Fruit fly (Drosophila melanogaster) whole organism, embryonic: ENCODE results near the gene RhoGAP5A.

Experiments
- ATbp ChIP-seq: fragments of 200-800 bp; sonication (Bioruptor generic); optimal IDR thresholded peaks from 2 replicates; lab custom pipeline; 2017; ENCODE audit warnings: missing biosample characterization, mild to moderate bottlenecking, missing genetic modification characterization, missing genetic modification reagents
- Abd-B ChIP-seq: fragments of 200-800 bp; sonication (Bioruptor generic); optimal IDR thresholded peaks from 2 replicates; lab custom pipeline; 2018; ENCODE audit warnings: missing biosample characterization, mild to moderate bottlenecking, missing genetic modification characterization, moderate library complexity
- CG10267 ChIP-seq: fragments of 200-800 bp; sonication (Bioruptor generic); optimal IDR thresholded peaks from 2 replicates; lab custom pipeline; 2018; ENCODE audit warnings: missing biosample characterization, mild to moderate bottlenecking, missing genetic modification characterization, moderate library complexity
- CG10431 ChIP-seq: fragments of 200-800 bp; sonication (Bioruptor generic); optimal IDR thresholded peaks from 3 replicates; lab custom pipeline; 2018; ENCODE audit warnings: missing biosample characterization, mild to moderate bottlenecking, missing genetic modification characterization
- CG10979 ChIP-seq: fragments of 200-800 bp; sonication (Bioruptor generic); optimal IDR thresholded peaks from 2 replicates; lab custom pipeline; 2018; ENCODE audit warnings: missing biosample characterization, mild to moderate bottlenecking, missing genetic modification characterization, moderate library complexity
- CG1233 ChIP-seq: fragments of 200-800 bp; sonication (Bioruptor generic); optimal IDR thresholded peaks from 4 replicates; lab custom pipeline; 2018; ENCODE audit warnings: missing biosample characterization, mild to moderate bottlenecking, missing genetic modification characterization
- CG13894 ChIP-seq: fragments of 200-800 bp; sonication (Bioruptor generic); optimal IDR thresholded peaks from 3 replicates; lab custom pipeline; 2018; ENCODE audit warnings: missing biosample characterization, mild to moderate bottlenecking, missing genetic modification characterization, moderate library complexity
- CG14667 ChIP-seq: fragments of 200-800 bp; sonication (Bioruptor generic); IDR thresholded peaks from 2 replicates; pipeline ENCODE4 v1.3.6; 2022; ENCODE audit warnings: missing biosample characterization, missing genetic modification characterization
- CG14710 ChIP-seq: fragments of 200-800 bp; sonication (Bioruptor generic); optimal IDR thresholded peaks from 3 replicates; lab custom pipeline; 2019; ENCODE audit warnings: missing biosample characterization, mild to moderate bottlenecking, missing genetic modification characterization, moderate library complexity
- CG17328 ChIP-seq: fragments of 200-800 bp; sonication (Bioruptor generic); IDR thresholded peaks from 2 replicates; pipeline ENCODE4 v1.3.6; 2022; ENCODE audit warnings: missing biosample characterization, missing genetic modification characterization
- CG17802 ChIP-seq: fragments of 200-800 bp; sonication (Bioruptor generic); optimal IDR thresholded peaks from 2 replicates; lab custom pipeline; 2018; ENCODE audit warnings: missing biosample characterization, mild to moderate bottlenecking, missing genetic modification characterization, moderate library complexity
- CG18599 ChIP-seq: fragments of 200-800 bp; sonication (Bioruptor generic); optimal IDR thresholded peaks from 3 replicates; lab custom pipeline; 2017; ENCODE audit warnings: missing biosample characterization, missing genetic modification characterization, mild to moderate bottlenecking, moderate library complexity, missing genetic modification reagents
- CG18764 ChIP-seq: fragments of 200-800 bp; sonication (Bioruptor generic); optimal IDR thresholded peaks from 3 replicates; lab custom pipeline; 2016; ENCODE audit warnings: missing biosample characterization, missing genetic modification characterization
- CG2678 ChIP-seq: fragments of 200-800 bp; sonication (Bioruptor generic); optimal IDR thresholded peaks from 3 replicates; lab custom pipeline; 2019; ENCODE audit warnings: missing biosample characterization, mild to moderate bottlenecking, missing genetic modification characterization, moderate library complexity
- CG31224 ChIP-seq: fragments of 200-800 bp; sonication (Bioruptor generic); IDR thresholded peaks from 2 replicates; pipeline ENCODE4 v1.3.6; 2022; ENCODE audit warnings: missing biosample characterization, missing genetic modification characterization
- CG31441 ChIP-seq: fragments of 200-800 bp; sonication (Bioruptor generic); IDR thresholded peaks from 2 replicates; pipeline ENCODE4 v1.3.6; 2022; ENCODE audit warnings: missing biosample characterization, missing genetic modification characterization
- CG32767 ChIP-seq: fragments of 200-800 bp; sonication (Bioruptor generic); IDR thresholded peaks from 2 replicates; pipeline ENCODE4 v1.3.6; 2022; ENCODE audit warnings: missing biosample characterization, missing genetic modification characterization
- CG4707 ChIP-seq: fragments of 200-800 bp; sonication (Bioruptor generic); optimal IDR thresholded peaks from 2 replicates; lab custom pipeline; 2018; ENCODE audit warnings: missing biosample characterization, mild to moderate bottlenecking, missing genetic modification characterization, moderate library complexity
- CG7745 ChIP-seq: fragments of 200-800 bp; sonication (Bioruptor generic); optimal IDR thresholded peaks from 2 replicates; lab custom pipeline; 2018; ENCODE audit warnings: missing biosample characterization, mild to moderate bottlenecking, missing genetic modification characterization, moderate library complexity
- CG9215 ChIP-seq: fragments of 200-800 bp; sonication (Bioruptor generic); IDR thresholded peaks from 2 replicates; pipeline ENCODE4 v1.3.6; 2022; ENCODE audit warnings: missing biosample characterization, missing genetic modification characterization
- CG9876 ChIP-seq: fragments of 200-800 bp; sonication (Bioruptor generic); optimal IDR thresholded peaks from 2 replicates; lab custom pipeline; 2016; ENCODE audit warnings: missing biosample characterization, missing genetic modification characterization
- CoRest ChIP-seq: fragments of 200-800 bp; sonication (Bioruptor generic); optimal IDR thresholded peaks from 3 replicates; lab custom pipeline; 2018; ENCODE audit warnings: missing biosample characterization, mild to moderate bottlenecking, missing genetic modification characterization, moderate library complexity
- Deaf1 ChIP-seq: fragments of 200-800 bp; optimal IDR thresholded peaks from 3 replicates; lab custom pipeline; 2019; ENCODE audit warnings: missing biosample characterization, mild to moderate bottlenecking, missing genetic modification characterization, moderate library complexity
- Doc2 ChIP-seq: fragments of 200-800 bp; sonication (Bioruptor generic); IDR thresholded peaks from 2 replicates; pipeline ENCODE4 v1.3.6; 2022; ENCODE audit warnings: missing biosample characterization, missing genetic modification characterization
- Dp ChIP-seq: fragments of 200-800 bp; sonication (Bioruptor generic); optimal IDR thresholded peaks from 2 replicates; lab custom pipeline; 2018; ENCODE audit warnings: missing biosample characterization, mild to moderate bottlenecking, missing genetic modification characterization, moderate library complexity
- E2f1 ChIP-seq: fragments of 200-800 bp; sonication (Bioruptor generic); IDR thresholded peaks from 2 replicates; pipeline ENCODE4 v1.3.6; 2022; ENCODE audit warnings: missing biosample characterization, missing genetic modification characterization
- Gug ChIP-seq: fragments of 200-800 bp; sonication (Bioruptor generic); IDR thresholded peaks from 4 replicates; pipeline ENCODE4 v1.3.6; 2022; ENCODE audit warnings: missing biosample characterization, missing genetic modification characterization
- H2.0 ChIP-seq: fragments of 200-800 bp; sonication (Bioruptor generic); IDR thresholded peaks from 2 replicates; pipeline ENCODE4 v1.3.6; 2022; ENCODE audit warnings: missing biosample characterization, missing genetic modification characterization
- HLH3B ChIP-seq: fragments of 200-800 bp; sonication (Bioruptor generic); IDR thresholded peaks from 2 replicates; pipeline ENCODE4 v1.3.6; 2022; ENCODE audit warnings: missing biosample characterization, missing genetic modification characterization
- Hsf ChIP-seq: fragments of 200-800 bp; sonication (Bioruptor generic); optimal IDR thresholded peaks from 3 replicates; lab custom pipeline; 2016; ENCODE audit warnings: missing biosample characterization, missing genetic modification characterization
- Jarid2 ChIP-seq: fragments of 200-800 bp; sonication (Bioruptor generic); optimal IDR thresholded peaks from 3 replicates; lab custom pipeline; 2017; ENCODE audit warnings: mild to moderate bottlenecking, missing biosample characterization, missing genetic modification reagents, missing genetic modification characterization
- Mad ChIP-seq: fragments of 200-800 bp; sonication (Bioruptor generic); optimal IDR thresholded peaks from 2 replicates; lab custom pipeline; 2016; ENCODE audit warnings: missing biosample characterization, missing genetic modification characterization
- Med ChIP-seq: fragments of 200-800 bp; sonication (Bioruptor generic); peaks from one replicate; lab custom pipeline; 2016; ENCODE audit warnings: missing biosample characterization, missing genetic modification characterization, mild to moderate bottlenecking, inconsistent platforms, moderate library complexity
- NC2β ChIP-seq: fragments of 200-800 bp; sonication (Bioruptor generic); optimal IDR thresholded peaks from 2 replicates; lab custom pipeline; 2016; ENCODE audit warnings: missing biosample characterization, missing genetic modification characterization
- Poxn ChIP-seq: fragments of 200-800 bp; sonication (Bioruptor generic); IDR thresholded peaks from 2 replicates; pipeline ENCODE4 v1.3.6; 2022; ENCODE audit warnings: missing biosample characterization, missing genetic modification characterization
- Rfx ChIP-seq: fragments of 200-800 bp; sonication (Bioruptor generic); IDR thresholded peaks from 2 replicates; pipeline ENCODE4 v1.3.6; 2022; ENCODE audit warnings: missing biosample characterization, missing genetic modification characterization
- Sin3A ChIP-seq: fragments of >200 bp; optimal IDR thresholded peaks from 2 replicates; lab custom pipeline; 2018
- da ChIP-seq: fragments of 200-800 bp; sonication (Bioruptor generic); optimal IDR thresholded peaks from 2 replicates; lab custom pipeline; 2016; ENCODE audit warnings: missing biosample characterization, missing genetic modification characterization
- dmrt99B ChIP-seq: fragments of 200-800 bp; sonication (Bioruptor generic); optimal IDR thresholded peaks from 2 replicates; lab custom pipeline; 2018; ENCODE audit warnings: missing biosample characterization, mild to moderate bottlenecking, missing genetic modification characterization, moderate library complexity
- dpn ChIP-seq, 2 experiments: fragments of 200-800 bp; sonication (Bioruptor generic); optimal IDR thresholded peaks; 3 replicates each; lab custom pipeline; 2016; ENCODE audit warnings: missing biosample characterization in 2 of 2, missing genetic modification characterization in 2 of 2
- eve ChIP-seq, 2 experiments: fragments of >200 bp; optimal IDR thresholded peaks; 2 replicates each; lab custom pipeline; 2017; ENCODE audit warnings: missing biosample characterization in 2 of 2, missing genetic modification characterization in 2 of 2
- gem ChIP-seq: fragments of 200-800 bp; sonication (Bioruptor generic); optimal IDR thresholded peaks from 2 replicates; lab custom pipeline; 2019; ENCODE audit warnings: missing biosample characterization, mild to moderate bottlenecking, missing genetic modification characterization, moderate library complexity
- hkb ChIP-seq, 2 experiments: fragments of 200-800 bp in 1 of 2; fragments of >200 bp in 1 of 2; sonication (Bioruptor generic) in 1 of 2; IDR thresholded peaks in 1 of 2; optimal IDR thresholded peaks in 1 of 2; 2 replicates each; pipeline versions ENCODE4 v1.3.6 to Lab custom; 2017 to 2022; ENCODE audit warnings: missing biosample characterization in 1 of 2, missing genetic modification characterization in 1 of 2
- kay ChIP-seq: fragments of 200-800 bp; sonication (Bioruptor generic); optimal IDR thresholded peaks from 2 replicates; lab custom pipeline; 2016; ENCODE audit warnings: missing biosample characterization, missing genetic modification characterization
- mam ChIP-seq: fragments of 200-800 bp; sonication (Bioruptor generic); optimal IDR thresholded peaks from 3 replicates; lab custom pipeline; 2016; ENCODE audit warnings: missing biosample characterization, missing genetic modification characterization
- nerfin-1 ChIP-seq: fragments of 200-800 bp; sonication (Bioruptor generic); optimal IDR thresholded peaks from 3 replicates; lab custom pipeline; 2019; ENCODE audit warnings: missing biosample characterization, mild to moderate bottlenecking, missing genetic modification characterization, moderate library complexity
- odd ChIP-seq: fragments of 200-800 bp; sonication (Bioruptor generic); optimal IDR thresholded peaks from 2 replicates; lab custom pipeline; 2017; ENCODE audit warnings: missing biosample characterization, mild to moderate bottlenecking, missing genetic modification characterization
- phol ChIP-seq: fragments of 200-800 bp; sonication (Bioruptor generic); optimal IDR thresholded peaks from 3 replicates; lab custom pipeline; 2018; ENCODE audit warnings: missing biosample characterization, mild to moderate bottlenecking, missing genetic modification characterization, moderate library complexity
- sna ChIP-seq: fragments of 200-800 bp; sonication (Bioruptor generic); IDR thresholded peaks from 2 replicates; pipeline ENCODE4 v1.3.6; 2022; ENCODE audit warnings: missing biosample characterization, missing genetic modification characterization; ENCODE audit not compliant: partially characterized antibody
- vvl ChIP-seq: fragments of 200-800 bp; sonication (Bioruptor generic); IDR thresholded peaks from 2 replicates; pipeline ENCODE4 v1.3.6; 2022; ENCODE audit warnings: missing biosample characterization, missing genetic modification characterization

RhoGAP5A gene

dm6 chrX:5639083-5639482 lies 20.5 kb upstream of the RhoGAP5A start (continued):
- TF ChIP-seq dpn (GFP tag; optimal IDR thresholded peaks at IDR 0.05; lab: Kevin White, UChicago), result peak in 1 of 2 experiments; percentile 44
- peak; percentile 46 for TF ChIP-seq CG14710 (tag; lab: Kevin White, UChicago)
- TF ChIP-seq CG13894 (tag; lab: Kevin White, UChicago), result no peak
- peak; percentile 53 for TF ChIP-seq CG2678 (tag; lab: Kevin White, UChicago)
- peak; percentile 82 for TF ChIP-seq Med (GFP tag; lab: Kevin White, UChicago)
- TF ChIP-seq nerfin-1 (tag; lab: Kevin White, UChicago), result peak; percentile 45
- TF ChIP-seq CG31441 (GFP tag; lab: Robert Waterston, UW), result peak; percentile 53; the same call in 1 of the 2 replicates
- no peak for TF ChIP-seq odd (GFP tag; lab: Kevin White, UChicago)
- 0 out of 2 replicates have a peak, but pooled peaks have one; percentile 16 for TF ChIP-seq E2f1 (GFP tag; lab: Robert Waterston, UW)
- peak; percentile 33 for TF ChIP-seq CoRest (tag; lab: Kevin White, UChicago)
- TF ChIP-seq Jarid2 (GFP tag; lab: Kevin White, UChicago), result no peak
- TF ChIP-seq eve (GFP tag; optimal IDR thresholded peaks at IDR 0.05; lab: Kevin White, UChicago), result no peak
- peak; percentile 74 for TF ChIP-seq gem (tag; lab: Kevin White, UChicago)
- TF ChIP-seq CG31224 (GFP tag; lab: Robert Waterston, UW), result no peak
- TF ChIP-seq Hsf (GFP tag; lab: Kevin White, UChicago), result peak; percentile 21
- no peak for TF ChIP-seq CG7745 (tag; lab: Kevin White, UChicago)
- TF ChIP-seq CG4707 (GFP tag; lab: Kevin White, UChicago), result no peak
- TF ChIP-seq CG32767, result peak; percentile 62
- peak; percentile 57 for TF ChIP-seq ATbp (GFP tag; lab: Kevin White, UChicago)
- TF ChIP-seq Abd-B (GFP tag; lab: Kevin White, UChicago), result peak; percentile 8
- peak; percentile 2 for TF ChIP-seq CG10431
- TF ChIP-seq Poxn, result 0 out of 2 replicates have a peak, but pooled peaks have one; percentile 7
- no peak for TF ChIP-seq kay (GFP tag; lab: Kevin White, UChicago)
- peak; percentile 13 for TF ChIP-seq CG17802
- no peak for TF ChIP-seq Deaf1 (tag; lab: Kevin White, UChicago)
- peak; percentile 51 for TF ChIP-seq CG18599 (GFP tag; lab: Kevin White, UChicago)
- peak; percentile 36; the same call in 1 of the 4 replicates for TF ChIP-seq Gug (GFP tag; lab: Robert Waterston, UW)
- TF ChIP-seq da (GFP tag; lab: Kevin White, UChicago), result no peak
- no peak for TF ChIP-seq Doc2 (GFP tag; lab: Robert Waterston, UW)
- TF ChIP-seq sna (GFP tag; lab: Robert Waterston, UW), result no peak
- TF ChIP-seq CG10267 (tag; lab: Kevin White, UChicago), result peak; percentile 34
- peak; percentile 36; the same call in 1 of the 2 replicates for TF ChIP-seq H2.0 (GFP tag; lab: Robert Waterston, UW)
- peak; percentile 22 for TF ChIP-seq CG18764 (GFP tag; lab: Kevin White, UChicago)
- peak; percentile 38; the same call in 1 of the 2 replicates for TF ChIP-seq HLH3B (GFP tag; lab: Robert Waterston, UW)
- peak; percentile 73 for TF ChIP-seq CG10979
- TF ChIP-seq Sin3A (lab: Kevin White, UChicago), result no peak
- peak; percentile 43 for TF ChIP-seq vvl (GFP tag; lab: Robert Waterston, UW)
- no peak for TF ChIP-seq NC2β (GFP tag; lab: Kevin White, UChicago)
- peak; percentile 62 for TF ChIP-seq phol (tag; lab: Kevin White, UChicago)
- no peak for TF ChIP-seq hkb (optimal IDR thresholded peaks at IDR 0.05; lab: Kevin White, UChicago)
- TF ChIP-seq hkb (GFP tag; IDR thresholded peaks at IDR 0.05; lab: Robert Waterston, UW), result peak; percentile 61
- TF ChIP-seq Dp (GFP tag; lab: Kevin White, UChicago), result no peak
- no peak for TF ChIP-seq CG9876 (GFP tag; lab: Kevin White, UChicago)
- peak; percentile 70 for TF ChIP-seq CG17328 (GFP tag; lab: Robert Waterston, UW)
- TF ChIP-seq CG9215 (GFP tag; lab: Robert Waterston, UW), result peak; percentile 28; the same call in 1 of the 2 replicates
- TF ChIP-seq CG14667, result 0 out of 2 replicates have a peak, but pooled peaks have one; percentile 10
- TF ChIP-seq mam, result no peak
- peak; percentile 27; the same call in 1 of the 2 replicates for TF ChIP-seq Rfx
- peak; percentile 63 for TF ChIP-seq dmrt99B (tag; lab: Kevin White, UChicago)
- no peak for TF ChIP-seq CG1233 (GFP tag; lab: Kevin White, UChicago)
- TF ChIP-seq Mad (GFP tag; lab: Kevin White, UChicago), result no peak
